Worm (Caenorhabditis elegans) whole organism, early embryonic: ENCODE data around the gene pbo-6.

ENCODE experiments used
- ama-1 ChIP-seq: fragments of 150-350 bp; optimal IDR thresholded peaks from 2 replicates; lab custom pipeline; 2014
- ets-7 ChIP-seq: sonication (generic microtip); optimal IDR thresholded peaks from 2 replicates; lab custom pipeline; 2016; ENCODE audit warnings: missing genotype, missing genetic modification characterization, missing compliant biosample characterization
- pes-1 ChIP-seq: fragments of 200-800 bp; sonication (Bioruptor generic); IDR thresholded peaks from 2 replicates; pipeline ENCODE4 v1.3.6; 2022; ENCODE audit warnings: missing genetic modification reagents, missing genetic modification characterization, missing compliant biosample characterization

DNA sequence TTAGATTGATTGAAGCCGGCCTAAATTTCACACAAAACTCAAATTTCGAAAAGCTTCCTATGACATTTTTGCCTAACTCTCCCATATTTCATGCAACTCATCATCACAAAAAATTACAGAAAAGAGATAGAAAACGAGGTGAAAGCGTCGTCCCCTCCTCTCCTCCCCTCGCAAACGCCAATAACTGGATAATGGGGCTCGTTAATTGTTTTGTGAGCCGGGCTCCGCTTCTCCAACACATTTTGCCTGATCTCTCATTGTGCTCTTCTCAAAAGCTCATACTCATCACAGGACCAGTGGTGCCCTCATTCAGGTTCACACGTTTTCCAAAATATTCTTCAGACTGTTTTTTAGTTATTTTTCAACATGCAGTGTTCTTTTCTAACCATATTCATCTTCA, at the start of gene pbo-6:
- TF ChIP-seq ama-1 (lab: Kevin White, UChicago) (no peak), ets-7 (tag; lab: Kevin White, UChicago) (no peak), pes-1 (GFP tag; lab: Robert Waterston, UW) (no peak)
